Worm (Caenorhabditis elegans) whole organism, late embryonic: ENCODE data around the gene F54D12.8.

ENCODE experiments used
- F13H6.1 ChIP-seq: sonication (generic microtip); optimal IDR thresholded peaks from 2 replicates; lab custom pipeline; 2016; ENCODE audit warnings: missing genetic modification characterization, missing compliant biosample characterization
- K02D7.2 ChIP-seq: sonication (generic microtip); optimal IDR thresholded peaks from 2 replicates; lab custom pipeline; 2017; ENCODE audit warnings: mild to moderate bottlenecking, missing genetic modification characterization, missing compliant biosample characterization
- dmd-4 ChIP-seq: sonication (generic microtip); optimal IDR thresholded peaks from 2 replicates; lab custom pipeline; 2016; ENCODE audit warnings: borderline replicate concordance, missing genetic modification characterization, missing compliant biosample characterization
- elt-2 ChIP-seq: sonication (generic microtip); optimal IDR thresholded peaks from 2 replicates; lab custom pipeline; 2016; ENCODE audit warnings: missing genetic modification reagents, missing genetic modification characterization, missing compliant biosample characterization
- fkh-10 ChIP-seq: fragments of 150-350 bp; optimal IDR thresholded peaks from 2 replicates; lab custom pipeline; 2014; ENCODE audit warnings: missing biosample characterization, missing genetic modification reagents, missing genetic modification characterization
- hlh-13 ChIP-seq: fragments of 200-800 bp; sonication (Bioruptor generic); optimal IDR thresholded peaks from 2 replicates; lab custom pipeline; 2018; ENCODE audit warnings: mild to moderate bottlenecking, missing genetic modification characterization, missing compliant biosample characterization
- mec-3 ChIP-seq: sonication (generic microtip); optimal IDR thresholded peaks from 2 replicates; lab custom pipeline; 2016; ENCODE audit warnings: borderline replicate concordance, missing genetic modification characterization, missing compliant biosample characterization
- nhr-11 ChIP-seq: fragments of 150-350 bp; optimal IDR thresholded peaks from 2 replicates; lab custom pipeline; 2014; ENCODE audit warnings: missing biosample characterization, missing genetic modification characterization
- odd-2 ChIP-seq: sonication (generic microtip); optimal IDR thresholded peaks from 2 replicates; lab custom pipeline; 2017; ENCODE audit warnings: antibody characterized with exemption, mild to moderate bottlenecking, missing genetic modification characterization, missing compliant biosample characterization
- pax-1 ChIP-seq: fragments of 150-350 bp; optimal IDR thresholded peaks from 2 replicates; lab custom pipeline; 2014; ENCODE audit warnings: missing biosample characterization, missing genetic modification characterization
- pha-4 ChIP-seq: fragments of 150-350 bp; optimal IDR thresholded peaks from 2 replicates; lab custom pipeline; 2018; ENCODE audit warnings: missing biosample characterization, missing genetic modification reagents, missing genetic modification characterization
- tbx-2 ChIP-seq: sonication (generic microtip); optimal IDR thresholded peaks from 2 replicates; lab custom pipeline; 2016; ENCODE audit warnings: missing genetic modification characterization, missing compliant biosample characterization

- TF ChIP-seq elt-2 (tag; lab: Kevin White, UChicago) (no peak), pax-1 (tag; lab: Kevin White, UChicago) (no peak), dmd-4 (tag; lab: Kevin White, UChicago) (no peak), pha-4 (no peak), hlh-13 (GFP tag; lab: Kevin White, UChicago) (no peak), odd-2 (tag; lab: Kevin White, UChicago) (no peak), K02D7.2 (no peak), nhr-11 (no peak), fkh-10 (GFP tag; lab: Kevin White, UChicago) (no peak), tbx-2 (tag; lab: Kevin White, UChicago) (no peak), F13H6.1 (no peak), mec-3 (tag; lab: Kevin White, UChicago) (no peak)
These were observed 4.4 kb upstream of the F54D12.8 start, which contains the start of gene Y51H7C.7 for ce11 chrII:1402167-1402619.
